Fruit fly (Drosophila melanogaster) whole organism, wandering third instar larva: ENCODE results near the gene Pvf3.

Source experiments
- Dfd ChIP-seq: fragments of >200 bp; optimal IDR thresholded peaks from 2 replicates; lab custom pipeline; 2017; ENCODE audit warnings: missing biosample characterization, missing genetic modification characterization
- Hr78 ChIP-seq: fragments of >200 bp; optimal IDR thresholded peaks from 2 replicates; lab custom pipeline; 2017; ENCODE audit warnings: missing biosample characterization, missing genetic modification characterization
- dmrt93B ChIP-seq: fragments of 200-800 bp; sonication (Bioruptor generic); optimal IDR thresholded peaks from 2 replicates; lab custom pipeline; 2018; ENCODE audit warnings: missing biosample characterization, mild to moderate bottlenecking, missing genetic modification characterization
- fru ChIP-seq: fragments of 200-800 bp; sonication (Bioruptor generic); optimal IDR thresholded peaks from 3 replicates; lab custom pipeline; 2016; ENCODE audit warnings: missing biosample characterization, mild to moderate bottlenecking, missing genetic modification characterization
- h ChIP-seq: fragments of 200-800 bp; sonication (Bioruptor generic); optimal IDR thresholded peaks from 3 replicates; lab custom pipeline; 2016; ENCODE audit warnings: missing biosample characterization, mild to moderate bottlenecking, missing genetic modification characterization
- lola ChIP-seq: fragments of >200 bp; optimal IDR thresholded peaks from 2 replicates; lab custom pipeline; 2017; ENCODE audit warnings: missing biosample characterization, missing genetic modification characterization
- psq ChIP-seq: fragments of 200-800 bp; sonication (Bioruptor generic); optimal IDR thresholded peaks from 3 replicates; lab custom pipeline; 2017; ENCODE audit warnings: missing biosample characterization, mild to moderate bottlenecking, missing genetic modification characterization, moderate library complexity

dm6 chr2L:7150775-7151174 is 6.7 kb downstream of the Pvf3 start:
- TF ChIP-seq Hr78 (GFP tag; lab: Kevin White, UChicago): no peak
- TF ChIP-seq dmrt93B (GFP tag; lab: Kevin White, UChicago): no peak
- peak; percentile 25 for TF ChIP-seq psq (GFP tag; lab: Kevin White, UChicago)
- no peak for TF ChIP-seq lola
- no peak for TF ChIP-seq h
- no peak for TF ChIP-seq Dfd (GFP tag; lab: Kevin White, UChicago)
- no peak for TF ChIP-seq fru
